Fruit fly (Drosophila melanogaster): ENCODE data around the gene primo-1.
A peak's percentile ranks its signal among the peaks of the same experiment; 100 is the strongest.

primo-1 gene

DNA sequence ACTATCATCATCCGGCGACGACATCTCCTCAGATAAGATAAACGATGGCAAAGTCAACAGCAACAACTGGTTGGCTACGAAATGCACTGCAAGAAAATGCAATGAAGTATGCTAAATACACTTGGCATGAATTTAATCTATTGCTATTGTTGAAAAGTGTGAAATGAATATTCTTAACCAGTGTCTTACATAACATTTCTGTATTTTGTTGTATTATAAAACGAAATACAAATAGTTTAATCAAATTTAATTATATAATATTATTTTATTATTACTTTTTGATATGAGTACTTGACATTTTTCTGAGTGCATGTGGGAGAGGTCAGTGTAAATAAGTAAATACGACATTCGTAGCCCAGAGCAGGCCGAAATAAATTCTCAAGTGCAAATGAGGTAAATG, 1.9 kb upstream of the primo-1 start (continued):
- no peak for TF ChIP-seq CG4707 (GFP tag; optimal IDR thresholded peaks at IDR 0.05)
- peak; percentile 24 for TF ChIP-seq CG12104 (GFP tag; optimal IDR thresholded peaks at IDR 0.05)
- peak; percentile 7 for TF ChIP-seq cwo (GFP tag; optimal IDR thresholded peaks at IDR 0.05)
- peak; percentile 34 for TF ChIP-seq CG6254 (GFP tag; optimal IDR thresholded peaks at IDR 0.05)
- no peak for TF ChIP-seq psq (GFP tag; optimal IDR thresholded peaks at IDR 0.05)
- no peak for TF ChIP-seq usp (GFP tag; optimal IDR thresholded peaks at IDR 0.05)
- TF ChIP-seq vvl (GFP tag; IDR thresholded peaks at IDR 0.05) = 0 out of 2 replicates have a peak, but pooled peaks have one; percentile 26
- TF ChIP-seq Lpt (GFP tag; optimal IDR thresholded peaks at IDR 0.05) = no peak
- TF ChIP-seq luna (GFP tag; optimal IDR thresholded peaks at IDR 0.05) = no peak
- TF ChIP-seq ci (GFP tag; IDR thresholded peaks at IDR 0.05) = no peak
- TF ChIP-seq NC2β (GFP tag; optimal IDR thresholded peaks at IDR 0.05) = no peak
- peak; percentile 66 for TF ChIP-seq Asciz (GFP tag; optimal IDR thresholded peaks at IDR 0.05)
- TF ChIP-seq HLH4C (GFP tag; IDR thresholded peaks at IDR 0.05; ENCODE audit: partially characterized antibody) = no peak
- peak; percentile 52 for TF ChIP-seq Sox102F (GFP tag; optimal IDR thresholded peaks at IDR 0.05)
- peak; percentile 65 for TF ChIP-seq dmrt11E (tag; optimal IDR thresholded peaks at IDR 0.05)
- peak; percentile 4 for TF ChIP-seq tin (GFP tag; optimal IDR thresholded peaks at IDR 0.05)
- TF ChIP-seq mirr (GFP tag; optimal IDR thresholded peaks at IDR 0.05) = no peak
- no peak for TF ChIP-seq peb (GFP tag; IDR thresholded peaks at IDR 0.05)
- peak; percentile 41; the same call in 1 of the 2 replicates for TF ChIP-seq CG4404 (GFP tag; IDR thresholded peaks at IDR 0.05)
- no peak for TF ChIP-seq CG10431 (GFP tag; optimal IDR thresholded peaks at IDR 0.05)
- no peak for TF ChIP-seq kah (GFP tag; optimal IDR thresholded peaks at IDR 0.05)
- no peak for TF ChIP-seq CG3065 (GFP tag; optimal IDR thresholded peaks at IDR 0.05)
- TF ChIP-seq row (GFP tag; IDR thresholded peaks at IDR 0.05) = peak; percentile 59
- no peak for TF ChIP-seq CG13624 (GFP tag; optimal IDR thresholded peaks at IDR 0.05)
- peak; percentile 58 for TF ChIP-seq phol (tag; optimal IDR thresholded peaks at IDR 0.05)
- peak; percentile 50 for TF ChIP-seq grau (tag; optimal IDR thresholded peaks at IDR 0.05)
- TF ChIP-seq CG18599 (GFP tag; optimal IDR thresholded peaks at IDR 0.05) = peak; percentile 20
- TF ChIP-seq Hr39 (optimal IDR thresholded peaks at IDR 0.05) = no peak
- no peak for TF ChIP-seq CG2889 (GFP tag; IDR thresholded peaks at IDR 0.05)
- peak in 1 of 3 experiments; percentile 43 for TF ChIP-seq lola (GFP tag; optimal IDR thresholded peaks at IDR 0.05)
- no peak for TF ChIP-seq Atf6 (GFP tag; IDR thresholded peaks at IDR 0.05)
- TF ChIP-seq Dek (tag; optimal IDR thresholded peaks at IDR 0.05) = no peak
- TF ChIP-seq CG13123 (GFP tag; optimal IDR thresholded peaks at IDR 0.05) = no peak
- TF ChIP-seq Antp (GFP tag; optimal IDR thresholded peaks at IDR 0.05) = no peak
- no peak for TF ChIP-seq CG12942 (GFP tag; optimal IDR thresholded peaks at IDR 0.05)
- TF ChIP-seq disco-r (GFP tag; optimal IDR thresholded peaks at IDR 0.05) = no peak
- TF ChIP-seq CG9727 (GFP tag; optimal IDR thresholded peaks at IDR 0.05) = peak; percentile 75
- peak; percentile 27 for TF ChIP-seq CG2116 (GFP tag; optimal IDR thresholded peaks at IDR 0.05)
- TF ChIP-seq CG31441 (GFP tag; IDR thresholded peaks at IDR 0.05) = peak; percentile 50; the same call in 1 of the 2 replicates
- TF ChIP-seq cg (GFP tag; optimal IDR thresholded peaks at IDR 0.05) = no peak
- peak; percentile 20 for TF ChIP-seq CG13775 (GFP tag; optimal IDR thresholded peaks at IDR 0.05)
- TF ChIP-seq bsh (GFP tag; optimal IDR thresholded peaks at IDR 0.05) = peak in 1 of 2 experiments; percentile 61
- peak; percentile 32 for TF ChIP-seq CG9437 (GFP tag; optimal IDR thresholded peaks at IDR 0.05)
- TF ChIP-seq CG8290 (GFP tag; optimal IDR thresholded peaks at IDR 0.05) = no peak
- TF ChIP-seq CG8290 (tag; optimal IDR thresholded peaks at IDR 0.05) = no peak
- TF ChIP-seq Pdp1 (GFP tag; optimal IDR thresholded peaks at IDR 0.05) = peak in 1 of 2 experiments; percentile 32
- peak; percentile 43 for TF ChIP-seq CG17385 (GFP tag; optimal IDR thresholded peaks at IDR 0.05)
- TF ChIP-seq gem (tag; optimal IDR thresholded peaks at IDR 0.05) = peak; percentile 76
- TF ChIP-seq Chrac-16 (GFP tag; optimal IDR thresholded peaks at IDR 0.05) = peak; percentile 2
- TF ChIP-seq sc (optimal IDR thresholded peaks at IDR 0.05) = no peak
- peak; percentile 28 for TF ChIP-seq sc (GFP tag; optimal IDR thresholded peaks at IDR 0.05)
- no peak for TF ChIP-seq HLHmδ (GFP tag; optimal IDR thresholded peaks at IDR 0.05)
